Worm (Caenorhabditis elegans) whole organism, L1 larva: ENCODE measurements around the gene T28A11.16.

Source experiments
- F16B12.6 ChIP-seq: fragments of 150-350 bp; optimal IDR thresholded peaks from 2 replicates; lab custom pipeline; 2014; ENCODE audit warnings: missing biosample characterization, missing genetic modification characterization
- aha-1 ChIP-seq: fragments of 150-350 bp; optimal IDR thresholded peaks from 2 replicates; lab custom pipeline; 2014; ENCODE audit warnings: missing biosample characterization, missing genetic modification characterization
- aly-2 ChIP-seq: fragments of 150-350 bp; optimal IDR thresholded peaks from 2 replicates; lab custom pipeline; 2014; ENCODE audit warnings: missing biosample characterization, missing genetic modification characterization
- ama-1 ChIP-seq: fragments of 150-350 bp; optimal IDR thresholded peaks from 2 replicates; lab custom pipeline; 2014
- blmp-1 ChIP-seq: fragments of 150-350 bp; optimal IDR thresholded peaks from 2 replicates; lab custom pipeline; 2014; ENCODE audit warnings: missing biosample characterization, missing genetic modification characterization
- ceh-82 ChIP-seq, 3 experiments: fragments of 150-350 bp in 1 of 3; sonication (generic microtip) in 2 of 3; optimal IDR thresholded peaks; 2 replicates each; lab custom pipeline; 2014 to 2017; ENCODE audit warnings: missing biosample characterization in 3 of 3, missing genetic modification characterization in 3 of 3
- ceh-88 ChIP-seq: fragments of 200-800 bp; sonication (Bioruptor generic); IDR thresholded peaks from 2 replicates; pipeline ENCODE4 v1.3.6; 2022; ENCODE audit warnings: missing genetic modification characterization, missing compliant biosample characterization
- ceh-90 ChIP-seq: sonication (generic microtip); optimal IDR thresholded peaks from 2 replicates; lab custom pipeline; 2016; ENCODE audit warnings: missing genetic modification characterization, missing compliant biosample characterization
- efl-1 ChIP-seq, 4 experiments: fragments of 150-350 bp; optimal IDR thresholded peaks in 3 of 4; peaks in 1 of 4; 1 replicate in 1 of 4; 2 replicates in 3 of 4; lab custom pipeline; 2014; ENCODE audit warnings: missing biosample characterization in 2 of 4, missing genetic modification characterization in 2 of 4, missing genetic modification reagents in 2 of 4
- ets-5 ChIP-seq: fragments of 200-800 bp; sonication (Bioruptor generic); IDR thresholded peaks from 2 replicates; pipeline ENCODE4 v1.3.6; 2022; ENCODE audit warnings: missing genetic modification characterization, missing compliant biosample characterization
- fkh-10 ChIP-seq: sonication (generic microtip); optimal IDR thresholded peaks from 2 replicates; lab custom pipeline; 2017; ENCODE audit warnings: missing biosample characterization, missing genetic modification reagents, missing genetic modification characterization
- fos-1 ChIP-seq: fragments of 150-350 bp; optimal IDR thresholded peaks from 2 replicates; lab custom pipeline; 2014; ENCODE audit warnings: missing biosample characterization, missing genetic modification characterization
- grh-1 ChIP-seq: fragments of 200-800 bp; sonication (Bioruptor generic); IDR thresholded peaks from 2 replicates; pipeline ENCODE4 v1.3.6; 2022; ENCODE audit warnings: missing genetic modification reagents, missing genetic modification characterization, missing compliant biosample characterization
- hpl-2 ChIP-seq: fragments of 150-350 bp; optimal IDR thresholded peaks from 2 replicates; lab custom pipeline; 2014; ENCODE audit warnings: missing biosample characterization, missing genetic modification reagents, missing genetic modification characterization
- irx-1 ChIP-seq: sonication (generic microtip); optimal IDR thresholded peaks from 2 replicates; lab custom pipeline; 2016; ENCODE audit warnings: missing genetic modification characterization, missing compliant biosample characterization
- isw-1 ChIP-seq: fragments of 200-800 bp; sonication (Bioruptor generic); IDR thresholded peaks from 2 replicates; pipeline ENCODE4 v1.3.6; 2022; ENCODE audit warnings: missing genetic modification characterization, missing compliant biosample characterization
- jun-1 ChIP-seq: fragments of 150-350 bp; optimal IDR thresholded peaks from 2 replicates; lab custom pipeline; 2014; ENCODE audit warnings: missing biosample characterization, missing genetic modification reagents, missing genetic modification characterization
- lin-13 ChIP-seq: fragments of 150-350 bp; optimal IDR thresholded peaks from 2 replicates; lab custom pipeline; 2014; ENCODE audit warnings: missing biosample characterization, missing genetic modification reagents, missing genetic modification characterization
- lin-14 ChIP-seq: fragments of 200-800 bp; sonication (Bioruptor generic); optimal IDR thresholded peaks from 2 replicates; lab custom pipeline; 2018; ENCODE audit warnings: mild to moderate bottlenecking, missing genetic modification characterization, moderate library complexity, missing compliant biosample characterization
- lin-35 ChIP-seq, 2 experiments: fragments of 150-350 bp; optimal IDR thresholded peaks; 2 replicates each; lab custom pipeline; 2014; ENCODE audit warnings: missing biosample characterization in 2 of 2, missing genetic modification characterization in 2 of 2, missing genetic modification reagents in 2 of 2
- lir-3 ChIP-seq: sonication (generic microtip); optimal IDR thresholded peaks from 2 replicates; lab custom pipeline; 2016; ENCODE audit warnings: mild to moderate bottlenecking, missing genetic modification characterization, moderate library complexity, missing compliant biosample characterization; ENCODE audit not compliant: poor library complexity
- lsy-2 ChIP-seq, 2 experiments: fragments of 150-350 bp; optimal IDR thresholded peaks; 2 replicates each; lab custom pipeline; 2014; ENCODE audit warnings: missing biosample characterization in 2 of 2, missing genetic modification characterization in 2 of 2
- mab-9 ChIP-seq: fragments of 200-800 bp; sonication (Bioruptor generic); IDR thresholded peaks from 2 replicates; pipeline ENCODE4 v1.3.6; 2022; ENCODE audit warnings: missing genetic modification reagents, missing genetic modification characterization, missing compliant biosample characterization
- mdl-1 ChIP-seq, 2 experiments: fragments of 150-350 bp; optimal IDR thresholded peaks; 2 replicates each; lab custom pipeline; 2014 to 2017; ENCODE audit warnings: missing biosample characterization in 2 of 2, missing genetic modification characterization in 2 of 2, inconsistent platforms in 1 of 2
- mef-2 ChIP-seq: fragments of 150-350 bp; optimal IDR thresholded peaks from 2 replicates; lab custom pipeline; 2014; ENCODE audit warnings: missing biosample characterization, missing genetic modification characterization
- nhr-11 ChIP-seq: fragments of 150-350 bp; optimal IDR thresholded peaks from 2 replicates; lab custom pipeline; 2014; ENCODE audit warnings: missing biosample characterization, missing genetic modification characterization
- nhr-12 ChIP-seq: sonication (generic microtip); optimal IDR thresholded peaks from 2 replicates; lab custom pipeline; 2017; ENCODE audit warnings: missing biosample characterization, missing genetic modification characterization
- nhr-20 ChIP-seq: sonication (generic microtip); optimal IDR thresholded peaks from 2 replicates; lab custom pipeline; 2016; ENCODE audit warnings: mild to moderate bottlenecking, missing genetic modification characterization, missing compliant biosample characterization
- nhr-28 ChIP-seq: fragments of 150-350 bp; optimal IDR thresholded peaks from 2 replicates; lab custom pipeline; 2014; ENCODE audit warnings: missing biosample characterization, missing genetic modification characterization
- nhr-71 ChIP-seq: sonication (generic microtip); optimal IDR thresholded peaks from 2 replicates; lab custom pipeline; 2016; ENCODE audit warnings: mild to moderate bottlenecking, missing genetic modification characterization, moderate library complexity, missing compliant biosample characterization
- nhr-76 ChIP-seq: sonication (generic microtip); optimal IDR thresholded peaks from 2 replicates; lab custom pipeline; 2017; ENCODE audit warnings: missing biosample characterization, missing genetic modification characterization
- nhr-77 ChIP-seq: fragments of 150-350 bp; optimal IDR thresholded peaks from 2 replicates; lab custom pipeline; 2014; ENCODE audit warnings: missing biosample characterization, missing genetic modification characterization
- nhr-84 ChIP-seq: sonication (generic microtip); optimal IDR thresholded peaks from 2 replicates; lab custom pipeline; 2017; ENCODE audit warnings: missing biosample characterization, missing genetic modification characterization
- pag-3 ChIP-seq: sonication (generic microtip); optimal IDR thresholded peaks from 2 replicates; lab custom pipeline; 2017; ENCODE audit warnings: missing genetic modification characterization, mild to moderate bottlenecking, missing compliant biosample characterization, antibody characterized with exemption, borderline replicate concordance; ENCODE audit not compliant: insufficient read depth
- skn-1 ChIP-seq: fragments of 150-350 bp; optimal IDR thresholded peaks from 2 replicates; lab custom pipeline; 2014; ENCODE audit warnings: missing biosample characterization, missing genetic modification characterization
- sox-4 ChIP-seq: sonication (generic microtip); optimal IDR thresholded peaks from 2 replicates; lab custom pipeline; 2016; ENCODE audit warnings: missing genetic modification characterization, missing compliant biosample characterization
- sptf-1 ChIP-seq: fragments of 150-350 bp; optimal IDR thresholded peaks from 2 replicates; lab custom pipeline; 2014; ENCODE audit warnings: missing biosample characterization, missing genetic modification characterization
- unc-30 ChIP-seq: sonication (generic microtip); optimal IDR thresholded peaks from 2 replicates; lab custom pipeline; 2017; ENCODE audit warnings: missing biosample characterization, missing genetic modification characterization
- unc-62 ChIP-seq: fragments of 150-350 bp; optimal IDR thresholded peaks from 2 replicates; lab custom pipeline; 2014; ENCODE audit warnings: missing biosample characterization, missing genetic modification reagents, missing genetic modification characterization
- unc-86 ChIP-seq: sonication (generic microtip); optimal IDR thresholded peaks from 2 replicates; lab custom pipeline; 2016; ENCODE audit warnings: missing genetic modification characterization, missing compliant biosample characterization
- xbp-1 ChIP-seq: sonication (generic microtip); optimal IDR thresholded peaks from 2 replicates; lab custom pipeline; 2016; ENCODE audit warnings: missing genetic modification characterization, missing compliant biosample characterization
- zip-4 ChIP-seq: fragments of 200-800 bp; sonication (Bioruptor generic); optimal IDR thresholded peaks from 2 replicates; lab custom pipeline; 2018; ENCODE audit warnings: mild to moderate bottlenecking, missing genetic modification characterization, moderate library complexity, missing compliant biosample characterization
- ztf-11 ChIP-seq, 2 experiments: sonication (generic microtip); optimal IDR thresholded peaks; 2 replicates each; lab custom pipeline; 2016 to 2017; ENCODE audit warnings: missing genetic modification characterization in 2 of 2, missing biosample characterization in 1 of 2, missing compliant biosample characterization in 1 of 2

T28A11.16 gene

DNA sequence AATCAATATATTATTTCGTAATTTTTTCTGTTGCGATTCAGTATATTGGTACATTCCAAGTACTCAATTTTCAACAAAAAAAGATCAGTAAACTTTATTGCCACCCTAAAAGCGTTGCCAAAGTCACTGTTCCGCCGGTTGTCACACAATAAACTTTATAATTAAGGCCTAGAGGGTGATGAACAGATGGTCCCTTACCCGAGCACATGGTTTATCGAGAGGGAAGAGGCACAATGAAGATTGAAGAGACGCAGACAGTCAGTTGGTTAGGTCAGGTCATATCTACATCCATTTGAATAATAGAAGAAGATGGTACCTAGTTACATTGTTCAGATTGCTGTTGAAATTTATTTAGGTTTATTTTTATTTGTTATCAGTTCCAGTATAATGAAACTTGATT lies 2.2 kb downstream of the T28A11.16 start:
- TF ChIP-seq nhr-28, result no peak
- TF ChIP-seq mef-2 (tag; lab: Kevin White, UChicago), result no peak
- no peak for TF ChIP-seq grh-1 (GFP tag; lab: Robert Waterston, UW)
- no peak for TF ChIP-seq hpl-2 (GFP tag; lab: Kevin White, UChicago)
- no peak for TF ChIP-seq fos-1 (tag; lab: Kevin White, UChicago)
- TF ChIP-seq zip-4 (GFP tag; lab: Kevin White, UChicago), result no peak
- TF ChIP-seq nhr-76 (tag; lab: Kevin White, UChicago), result no peak
- TF ChIP-seq mdl-1 (tag; optimal IDR thresholded peaks at IDR 0.05; lab: Kevin White, UChicago), result no peak
- TF ChIP-seq nhr-71 (tag; lab: Kevin White, UChicago), result no peak
- no peak for TF ChIP-seq ceh-88 (GFP tag; lab: Robert Waterston, UW)
- no peak for TF ChIP-seq nhr-12 (tag; lab: Kevin White, UChicago)

DNA sequence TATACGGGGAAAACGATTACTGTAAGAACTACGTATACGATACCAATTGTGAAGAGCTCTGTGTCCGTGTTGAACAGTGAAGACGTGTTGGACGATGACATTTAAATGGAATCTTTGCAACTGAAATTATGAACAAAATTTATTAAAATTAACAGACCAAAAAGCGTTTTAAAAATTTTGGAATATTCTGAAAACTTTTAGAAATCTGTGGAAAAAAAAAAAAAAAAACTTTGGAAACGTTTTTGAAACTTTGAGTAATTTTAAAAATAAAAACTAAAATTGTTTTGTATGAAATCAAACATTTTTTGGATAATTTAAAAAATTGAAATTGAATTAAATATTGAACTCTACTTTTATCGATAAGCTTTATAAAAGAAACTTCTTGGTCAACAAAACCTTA lies 3.0 kb downstream of the T28A11.16 start, which contains the start of gene srt-63:
srt-63 (minus strand) TSS at position 101 of the 400 bp plus-strand sequence.
- TF ChIP-seq unc-30 (tag; lab: Kevin White, UChicago) (no peak), irx-1 (tag; lab: Kevin White, UChicago) (no peak), sox-4 (no peak), lsy-2 (tag; optimal IDR thresholded peaks at IDR 0.05; lab: Kevin White, UChicago) (no peak), unc-86 (tag; lab: Kevin White, UChicago) (no peak), lin-14 (GFP tag; lab: Kevin White, UChicago) (no peak), aly-2 (tag; lab: Kevin White, UChicago) (no peak), skn-1 (tag; lab: Kevin White, UChicago) (no peak), grh-1 (GFP tag; lab: Robert Waterston, UW) (no peak), ceh-82 (tag; optimal IDR thresholded peaks at IDR 0.05; lab: Kevin White, UChicago) (no peak), nhr-84 (tag; lab: Kevin White, UChicago) (no peak), ama-1 (lab: Kevin White, UChicago) (no peak), efl-1 (optimal IDR thresholded peaks at IDR 0.05; lab: Kevin White, UChicago) (no peak), efl-1 (GFP tag; optimal IDR thresholded peaks at IDR 0.05 in 1 of 2; lab: Kevin White, UChicago) (no peak)
- TF ChIP-seq, all 84 proteins: peak for 0

DNA sequence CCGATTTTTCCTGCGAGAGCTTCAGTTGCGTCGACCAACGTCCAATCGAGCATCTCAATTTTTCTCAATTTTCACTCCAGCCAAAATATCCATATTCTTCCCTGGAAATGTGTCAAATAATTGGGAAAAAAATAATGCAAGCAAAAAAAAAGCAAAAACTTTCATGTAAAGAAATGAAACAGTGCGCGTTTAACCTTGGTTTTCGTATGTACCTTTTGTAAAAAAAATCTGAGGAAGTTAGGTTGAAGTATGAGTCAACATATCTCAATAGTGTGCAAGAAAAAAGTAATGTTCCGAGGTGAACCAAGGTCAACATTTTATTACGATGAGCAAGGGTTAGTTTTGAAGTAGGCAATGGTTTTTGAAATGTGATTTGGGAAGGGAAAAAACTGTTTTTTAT lies 8.9 kb downstream of the T28A11.16 start, which contains the start of gene T28A11.13:
T28A11.13 (minus strand) TSS at position 101 of the 400 bp plus-strand sequence.
- no peak for TF ChIP-seq mab-9
- no peak for TF ChIP-seq isw-1 (GFP tag; lab: Robert Waterston, UW)
- no peak for TF ChIP-seq nhr-20 (tag; lab: Kevin White, UChicago)
- no peak for TF ChIP-seq unc-30 (tag; lab: Kevin White, UChicago)
- no peak for TF ChIP-seq ceh-90 (tag; lab: Kevin White, UChicago)
- TF ChIP-seq lin-35 (GFP tag; optimal IDR thresholded peaks at IDR 0.05; lab: Kevin White, UChicago), result no peak
- TF ChIP-seq nhr-71 (tag; lab: Kevin White, UChicago), result no peak
- no peak for TF ChIP-seq pag-3 (tag; lab: Kevin White, UChicago)
- no peak for TF ChIP-seq sptf-1 (tag; lab: Kevin White, UChicago)
- TF ChIP-seq blmp-1, result no peak
- TF ChIP-seq lir-3 (tag; lab: Kevin White, UChicago), result no peak
- TF ChIP-seq F16B12.6, result no peak
- TF ChIP-seq, all 84 proteins: peak for 0

DNA sequence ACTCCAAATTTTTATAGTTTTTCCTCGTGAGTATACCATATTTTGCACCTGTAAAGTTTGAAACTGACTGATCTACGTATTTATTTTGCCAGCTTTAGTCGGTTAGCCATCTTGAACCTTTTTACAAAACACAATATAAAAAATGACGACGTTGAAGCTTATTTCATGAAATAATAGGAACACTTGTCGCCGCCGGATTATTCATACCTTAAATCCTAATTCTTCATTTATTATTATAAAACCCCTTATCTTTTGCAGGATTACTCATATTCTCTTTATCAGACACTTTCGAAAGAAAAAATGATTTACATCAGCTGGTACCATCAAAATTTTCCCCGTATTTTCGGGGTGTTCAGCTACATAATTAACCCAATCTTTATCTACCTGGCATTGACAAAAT lies 11.5 kb downstream of the T28A11.16 start, which contains the start of gene srj-8:
srj-8 (plus strand) TSS at position 301 of the 400 bp plus-strand sequence.
- TF ChIP-seq ets-5 (GFP tag; lab: Robert Waterston, UW) (no peak), nhr-84 (tag; lab: Kevin White, UChicago) (no peak), nhr-28 (no peak), jun-1 (no peak), mef-2 (tag; lab: Kevin White, UChicago) (no peak), F16B12.6 (no peak), ama-1 (lab: Kevin White, UChicago) (no peak), nhr-77 (tag; lab: Kevin White, UChicago) (no peak), fkh-10 (GFP tag; lab: Kevin White, UChicago) (no peak), hpl-2 (GFP tag; lab: Kevin White, UChicago) (no peak), lin-13 (GFP tag; lab: Kevin White, UChicago) (no peak), lsy-2 (tag; optimal IDR thresholded peaks at IDR 0.05; lab: Kevin White, UChicago) (no peak), unc-62 (GFP tag; lab: Kevin White, UChicago) (no peak), ztf-11 (tag; optimal IDR thresholded peaks at IDR 0.05; lab: Kevin White, UChicago) (no peak), nhr-11 (no peak), ceh-82 (tag; optimal IDR thresholded peaks at IDR 0.05; lab: Kevin White, UChicago) (no peak), aha-1 (tag; lab: Kevin White, UChicago) (no peak), nhr-12 (tag; lab: Kevin White, UChicago) (no peak), xbp-1 (tag; lab: Kevin White, UChicago) (no peak), mdl-1 (tag; optimal IDR thresholded peaks at IDR 0.05; lab: Kevin White, UChicago) (no peak)
